Fruit fly (Drosophila melanogaster): Measurements from ENCODE around the gene CG14642.
A peak's percentile ranks its signal among the peaks of the same experiment; 100 is the strongest.

Gene CG14642

dm6 chr3R:4242209-4242887 is at the start of gene CG14642:
Gene CG14642 (minus strand): TSS chr3R:4242717.
- no peak for TF ChIP-seq CG7045 (GFP tag; optimal IDR thresholded peaks at IDR 0.05)
- TF ChIP-seq bab1 (GFP tag; optimal IDR thresholded peaks at IDR 0.05), result no peak
- no peak for TF ChIP-seq CG33017 (tag; optimal IDR thresholded peaks at IDR 0.05)
- TF ChIP-seq tj (GFP tag; optimal IDR thresholded peaks at IDR 0.05), result no peak

- TF ChIP-seq cnc (optimal IDR thresholded peaks at IDR 0.05), result no peak
- no peak for TF ChIP-seq pad (GFP tag; optimal IDR thresholded peaks at IDR 0.05)
- no peak for TF ChIP-seq cic (GFP tag; optimal IDR thresholded peaks at IDR 0.05)
- TF ChIP-seq CG7045 (GFP tag; optimal IDR thresholded peaks at IDR 0.05), result no peak
- TF ChIP-seq kay (GFP tag; ENCODE audit: borderline replicate concordance), result no peak
- TF ChIP-seq CG1620 (GFP tag; optimal IDR thresholded peaks at IDR 0.05), result no peak
- TF ChIP-seq CG5204 (GFP tag; optimal IDR thresholded peaks at IDR 0.05), result no peak
- TF ChIP-seq Mnt (GFP tag; optimal IDR thresholded peaks at IDR 0.05), result no peak
- TF ChIP-seq Crg-1 (GFP tag; optimal IDR thresholded peaks at IDR 0.05), result no peak
- TF ChIP-seq CG12768 (GFP tag; optimal IDR thresholded peaks at IDR 0.05), result no peak
- no peak for TF ChIP-seq toe (GFP tag; optimal IDR thresholded peaks at IDR 0.05)
- TF ChIP-seq CG11617 (GFP tag; optimal IDR thresholded peaks at IDR 0.05), result no peak
- no peak for TF ChIP-seq tj (GFP tag; optimal IDR thresholded peaks at IDR 0.05)
- TF ChIP-seq CG7101 (tag; optimal IDR thresholded peaks at IDR 0.05), result no peak
These were observed 49.7 kb upstream of the CG14642 start for dm6 chr3R:4292185-4292584.

- TF ChIP-seq cic (GFP tag; optimal IDR thresholded peaks at IDR 0.05) (peak; percentile 3), CG1620 (GFP tag; optimal IDR thresholded peaks at IDR 0.05) (no peak)
These were observed 48.8 kb upstream of the CG14642 start for dm6 chr3R:4291289-4291688.

DNA sequence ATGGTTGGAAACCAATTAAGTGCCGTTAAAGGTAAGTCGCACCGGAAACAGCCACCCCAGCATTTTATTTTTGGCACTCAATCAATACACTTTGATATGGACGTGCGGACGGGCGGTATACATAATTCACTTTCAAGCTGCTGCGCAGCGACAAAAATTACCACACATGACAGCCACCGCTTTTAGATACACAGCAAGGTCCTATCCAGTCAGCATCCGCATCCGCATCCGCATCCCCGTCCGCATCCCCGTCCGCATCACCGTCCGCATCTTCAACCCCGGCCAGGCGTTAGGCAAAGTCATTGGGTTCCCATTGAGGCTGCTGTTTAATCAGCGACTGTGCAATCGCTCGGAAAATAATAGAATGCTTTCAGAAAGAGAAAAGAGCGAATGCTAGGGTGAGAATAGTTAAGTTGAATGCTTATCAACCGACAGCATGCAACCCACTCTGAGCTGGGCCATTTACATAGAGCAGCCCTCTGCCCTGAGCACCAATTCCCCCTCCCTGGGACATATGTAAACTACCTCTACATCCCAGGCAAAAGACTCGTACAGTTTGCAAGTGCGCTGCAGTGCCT is 41.9 kb upstream of the CG14642 start:
- TF ChIP-seq cic (GFP tag; optimal IDR thresholded peaks at IDR 0.05) (peak; percentile 35), Hr96 (GFP tag; optimal IDR thresholded peaks at IDR 0.05) (no peak)

- TF ChIP-seq CG12768 (GFP tag; optimal IDR thresholded peaks at IDR 0.05) (no peak), Hr96 (GFP tag; optimal IDR thresholded peaks at IDR 0.05) (no peak), cic (GFP tag; optimal IDR thresholded peaks at IDR 0.05) (no peak), Clk (GFP tag; optimal IDR thresholded peaks at IDR 0.05) (no peak), CG11617 (GFP tag; optimal IDR thresholded peaks at IDR 0.05) (no peak), kay (GFP tag; ENCODE audit: borderline replicate concordance) (no peak), CG14711 (tag; optimal IDR thresholded peaks at IDR 0.05) (no peak), CG1620 (GFP tag; optimal IDR thresholded peaks at IDR 0.05) (no peak), CG5204 (GFP tag; optimal IDR thresholded peaks at IDR 0.05) (no peak), pad (GFP tag; optimal IDR thresholded peaks at IDR 0.05) (no peak), Mnt (GFP tag; optimal IDR thresholded peaks at IDR 0.05) (no peak), bab1 (GFP tag; optimal IDR thresholded peaks at IDR 0.05) (no peak), toe (GFP tag; optimal IDR thresholded peaks at IDR 0.05) (no peak), CG7045 (GFP tag; optimal IDR thresholded peaks at IDR 0.05) (no peak), tj (GFP tag; optimal IDR thresholded peaks at IDR 0.05) (no peak), ovo (GFP tag; optimal IDR thresholded peaks at IDR 0.05) (no peak)
These were observed 39.7 kb upstream of the CG14642 start for dm6 chr3R:4282207-4282606.

DNA sequence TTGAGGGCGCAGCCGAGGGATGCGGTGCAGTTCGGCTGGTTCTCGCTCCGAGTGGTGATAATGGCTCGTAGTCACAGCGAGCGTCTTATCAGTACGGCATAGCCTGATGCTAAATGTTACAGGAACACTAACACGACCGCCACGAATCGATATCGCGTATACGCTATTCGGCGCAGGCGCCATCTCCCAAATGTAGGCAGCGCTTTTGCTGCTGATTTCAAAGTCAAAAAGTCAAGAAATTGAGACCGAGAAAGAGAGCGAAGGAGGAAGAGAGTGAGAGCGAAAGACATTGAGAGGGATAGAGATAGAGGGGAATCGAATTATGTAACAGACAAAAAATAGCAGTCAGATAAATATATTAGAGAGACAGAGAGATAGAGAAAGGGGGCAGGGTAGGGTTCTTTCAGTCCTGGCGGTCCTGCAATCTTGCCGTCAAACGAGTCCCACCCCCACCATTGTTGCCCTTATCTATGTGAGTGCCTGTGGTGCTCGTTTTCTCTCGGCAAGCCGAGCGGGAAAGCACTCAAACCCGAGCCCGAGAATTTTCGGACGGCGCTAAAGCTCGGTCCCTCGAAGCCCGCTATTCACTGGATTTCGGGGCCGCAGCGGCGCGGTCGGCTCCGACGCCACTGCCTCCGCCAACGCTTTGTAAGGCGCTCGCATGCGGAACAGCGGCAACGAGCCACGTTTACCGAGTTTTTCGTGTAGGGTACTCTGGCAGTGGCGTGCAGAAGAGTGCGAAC is 38.8 kb upstream of the CG14642 start:
- TF ChIP-seq cic (GFP tag; optimal IDR thresholded peaks at IDR 0.05) (peak; percentile 20), Hr96 (GFP tag; optimal IDR thresholded peaks at IDR 0.05) (peak; percentile 18), ovo (GFP tag; optimal IDR thresholded peaks at IDR 0.05) (no peak)

DNA sequence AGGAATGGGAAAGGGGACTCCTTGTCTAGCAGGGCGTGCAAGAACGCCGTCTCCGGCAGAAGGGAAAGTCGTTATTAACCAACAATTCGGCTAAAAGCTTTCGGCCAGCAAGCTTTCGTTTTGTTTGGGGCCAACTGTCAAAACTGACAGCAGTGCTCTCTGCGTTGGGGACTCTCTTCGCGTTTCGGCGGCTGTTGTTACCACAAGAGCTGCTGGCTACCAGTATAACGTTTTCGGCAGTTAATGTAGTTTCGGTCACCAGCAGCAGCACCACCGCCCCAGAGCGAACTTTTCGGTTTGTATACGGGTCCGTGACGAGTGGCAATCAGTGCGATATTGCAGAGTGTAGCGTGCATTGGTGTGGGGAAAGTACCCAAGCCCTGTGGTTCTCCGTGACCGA is 37.5 kb upstream of the CG14642 start, which contains the start of gene cpx:
Gene cpx (plus strand): TSS at position 160 of the 400 bp plus-strand sequence.
- TF ChIP-seq Crg-1 (GFP tag; optimal IDR thresholded peaks at IDR 0.05) (no peak), CG11617 (GFP tag; optimal IDR thresholded peaks at IDR 0.05) (no peak), CG1620 (GFP tag; optimal IDR thresholded peaks at IDR 0.05) (no peak), tj (GFP tag; optimal IDR thresholded peaks at IDR 0.05) (no peak), pad (GFP tag; optimal IDR thresholded peaks at IDR 0.05) (no peak), kay (GFP tag; ENCODE audit: borderline replicate concordance) (no peak), Hr96 (GFP tag; optimal IDR thresholded peaks at IDR 0.05) (no peak), toe (GFP tag; optimal IDR thresholded peaks at IDR 0.05) (no peak)

Data from whole organism, adult.